Worm (Caenorhabditis elegans) whole organism, midembryonic: ENCODE results near the gene com-1.

Experiments used
- cog-1 ChIP-seq: sonication (generic microtip); optimal IDR thresholded peaks from 2 replicates; lab custom pipeline; 2016; ENCODE audit warnings: missing genetic modification characterization, missing compliant biosample characterization
- flt-1 ChIP-seq: fragments of 200-800 bp; sonication (Bioruptor generic); IDR thresholded peaks from 2 replicates; pipeline ENCODE4 v1.3.6; 2022; ENCODE audit warnings: missing genetic modification characterization, missing compliant biosample characterization
- klf-2 ChIP-seq: fragments of 200-800 bp; sonication (Bioruptor generic); conservative IDR thresholded peaks from 2 replicates; pipeline ENCODE4 v1.3.6; 2022; ENCODE audit warnings: missing genetic modification reagents, missing genetic modification characterization, missing compliant biosample characterization
- med-1 ChIP-seq: sonication (generic microtip); optimal IDR thresholded peaks from 2 replicates; lab custom pipeline; 2017; ENCODE audit warnings: missing genetic modification characterization, mild to moderate bottlenecking, missing compliant biosample characterization, antibody characterized with exemption, missing genetic modification reagents; ENCODE audit not compliant: insufficient read depth
- ref-1 ChIP-seq: fragments of 200-800 bp; sonication (Bioruptor generic); conservative IDR thresholded peaks from 2 replicates; pipeline ENCODE4 v1.3.6; 2022; ENCODE audit warnings: missing genetic modification reagents, missing genetic modification characterization, missing compliant biosample characterization
- tab-1 ChIP-seq: fragments of 200-800 bp; sonication (Bioruptor generic); IDR thresholded peaks from 2 replicates; pipeline ENCODE4 v1.3.6; 2022; ENCODE audit warnings: missing genetic modification characterization, missing compliant biosample characterization
- ztf-23 ChIP-seq: fragments of 200-800 bp; sonication (Bioruptor generic); IDR thresholded peaks from 2 replicates; pipeline ENCODE4 v1.3.6; 2022; ENCODE audit warnings: missing genetic modification reagents, missing genetic modification characterization, missing compliant biosample characterization
- ztf-29 ChIP-seq: fragments of 200-800 bp; sonication (Bioruptor generic); IDR thresholded peaks from 2 replicates; pipeline ENCODE4 v1.3.6; 2022; ENCODE audit warnings: missing genetic modification reagents, missing genetic modification characterization, missing compliant biosample characterization

ce11 chrIII:10903009-10903609, 6.9 kb downstream of the com-1 start:
- TF ChIP-seq klf-2 (GFP tag; lab: Robert Waterston, UW) (no peak), cog-1 (no peak), ztf-23 (GFP tag; lab: Robert Waterston, UW) (no peak), flt-1 (GFP tag; lab: Robert Waterston, UW) (no peak), ref-1 (no peak), ztf-29 (GFP tag; lab: Robert Waterston, UW) (no peak), med-1 (GFP tag; lab: Kevin White, UChicago) (no peak), tab-1 (no peak)
